Fruit fly (Drosophila melanogaster) whole organism, prepupa: ENCODE data around the gene Ae2.

ENCODE experiments used
- CG11294 ChIP-seq: fragments of 200-800 bp; sonication (Bioruptor generic); IDR thresholded peaks from 2 replicates; pipeline ENCODE4 v1.3.6; 2022; ENCODE audit warnings: missing biosample characterization, missing genetic modification characterization
- ss ChIP-seq, 2 experiments: fragments of 200-800 bp; sonication (Bioruptor generic); optimal IDR thresholded peaks; 2 replicates in 1 of 2; 3 replicates in 1 of 2; lab custom pipeline; 2017 to 2018; ENCODE audit warnings: mild to moderate bottlenecking in 2 of 2, missing biosample characterization in 2 of 2, missing genetic modification characterization in 2 of 2, moderate library complexity in 1 of 2

DNA sequence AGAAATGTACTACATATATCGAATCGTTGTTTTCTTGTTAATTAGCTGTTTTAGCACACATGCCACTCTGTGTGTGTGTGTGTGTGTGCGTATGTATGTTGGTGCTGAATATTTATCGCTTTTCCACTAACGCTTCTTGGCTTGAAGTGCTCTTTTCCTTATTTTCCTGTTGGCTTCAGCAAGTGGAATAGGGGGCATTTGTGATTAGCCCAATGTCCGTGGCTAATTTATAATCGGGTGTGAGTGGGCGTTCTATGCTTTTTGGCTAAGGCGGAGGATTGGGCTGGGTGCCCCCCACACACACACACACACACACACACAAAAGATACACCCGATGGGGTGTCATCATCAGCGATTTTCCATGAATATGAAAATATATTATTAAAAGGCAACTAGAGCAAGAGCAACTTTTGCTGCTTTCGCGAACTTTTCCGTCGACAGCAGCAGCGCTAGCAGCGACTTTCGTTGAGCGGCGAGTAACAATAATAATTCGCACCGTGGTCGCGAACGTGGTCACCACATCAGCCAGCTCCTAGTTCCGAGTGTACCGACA lies 50.1 kb downstream of the Ae2 start, which contains the start of gene CG43897:
- no peak for TF ChIP-seq ss (GFP tag; optimal IDR thresholded peaks at IDR 0.05; lab: Kevin White, UChicago)
- no peak for TF ChIP-seq CG11294 (GFP tag; lab: Robert Waterston, UW)
